Fruit fly (Drosophila melanogaster) Kc167 (cell line): ENCODE data around the gene CG43675.

ENCODE experiments used
- Myc ChIP-seq: fragments of >200 bp; optimal IDR thresholded peaks from 2 replicates; lab custom pipeline; 2017; ENCODE audit warnings: missing external identifiers
- Sin3A ChIP-seq: fragments of >200 bp; optimal IDR thresholded peaks from 2 replicates; lab custom pipeline; 2018; ENCODE audit warnings: missing external identifiers
- h ChIP-seq: fragments of >200 bp; optimal IDR thresholded peaks from 3 replicates; lab custom pipeline; 2018; ENCODE audit warnings: missing external identifiers
- insv ChIP-seq: fragments of >200 bp; optimal IDR thresholded peaks from 3 replicates; lab custom pipeline; 2018; ENCODE audit warnings: missing external identifiers
- psq ChIP-seq: fragments of >200 bp; optimal IDR thresholded peaks from 2 replicates; lab custom pipeline; 2017; ENCODE audit warnings: missing external identifiers
- ttk ChIP-seq: sonication (Bioruptor generic); optimal IDR thresholded peaks from 2 replicates; lab custom pipeline; 2017; ENCODE audit warnings: missing external identifiers

CG43675 gene

dm6 chr3R:9363066-9363719 is 7.9 kb downstream of the CG43675 start, which contains the start of gene CG18473:
TSS of gene CG18473 (plus strand) at chr3R:9363305.
- TF ChIP-seq Myc (no peak), ttk (lab: Kevin White, UChicago) (no peak), Sin3A (lab: Kevin White, UChicago) (no peak), h (no peak), psq (lab: Kevin White, UChicago) (no peak), insv (lab: Kevin White, UChicago) (no peak)

dm6 chr3R:9365121-9365520 is 9.8 kb downstream of the CG43675 start, which contains the start of gene Srr:
TSS of gene Srr (plus strand) at chr3R:9365398.
- TF ChIP-seq insv (lab: Kevin White, UChicago) (no peak), h (no peak), psq (lab: Kevin White, UChicago) (no peak), Sin3A (lab: Kevin White, UChicago) (no peak), ttk (lab: Kevin White, UChicago) (no peak), Myc (no peak)

- TF ChIP-seq psq (lab: Kevin White, UChicago) (no peak), ttk (lab: Kevin White, UChicago) (no peak), h (no peak), insv (lab: Kevin White, UChicago) (no peak), Sin3A (lab: Kevin White, UChicago) (no peak)
These were observed 10.7 kb downstream of the CG43675 start for dm6 chr3R:9365893-9366500.

- no peak for TF ChIP-seq h
- TF ChIP-seq insv (lab: Kevin White, UChicago) = no peak
- no peak for TF ChIP-seq Sin3A (lab: Kevin White, UChicago)
- no peak for TF ChIP-seq Myc
- TF ChIP-seq ttk (lab: Kevin White, UChicago) = no peak
- TF ChIP-seq psq (lab: Kevin White, UChicago) = no peak
These were observed 15.1 kb downstream of the CG43675 start for dm6 chr3R:9370413-9370812.

dm6 chr3R:9376789-9377188 is 21.5 kb downstream of the CG43675 start:
- TF ChIP-seq ttk (lab: Kevin White, UChicago) (no peak), psq (lab: Kevin White, UChicago) (no peak), Sin3A (lab: Kevin White, UChicago) (no peak), insv (lab: Kevin White, UChicago) (no peak), Myc (no peak), h (no peak)

dm6 chr3R:9378644-9379411 is 23.5 kb downstream of the CG43675 start:
- TF ChIP-seq Myc (no peak), h (no peak), Sin3A (lab: Kevin White, UChicago) (no peak), ttk (lab: Kevin White, UChicago) (no peak), psq (lab: Kevin White, UChicago) (no peak), insv (lab: Kevin White, UChicago) (no peak)

- TF ChIP-seq h (no peak), psq (lab: Kevin White, UChicago) (no peak), Sin3A (lab: Kevin White, UChicago) (no peak), insv (lab: Kevin White, UChicago) (no peak), Myc (no peak), ttk (lab: Kevin White, UChicago) (no peak)
These were observed 25.7 kb downstream of the CG43675 start for dm6 chr3R:9380970-9381369.

DNA sequence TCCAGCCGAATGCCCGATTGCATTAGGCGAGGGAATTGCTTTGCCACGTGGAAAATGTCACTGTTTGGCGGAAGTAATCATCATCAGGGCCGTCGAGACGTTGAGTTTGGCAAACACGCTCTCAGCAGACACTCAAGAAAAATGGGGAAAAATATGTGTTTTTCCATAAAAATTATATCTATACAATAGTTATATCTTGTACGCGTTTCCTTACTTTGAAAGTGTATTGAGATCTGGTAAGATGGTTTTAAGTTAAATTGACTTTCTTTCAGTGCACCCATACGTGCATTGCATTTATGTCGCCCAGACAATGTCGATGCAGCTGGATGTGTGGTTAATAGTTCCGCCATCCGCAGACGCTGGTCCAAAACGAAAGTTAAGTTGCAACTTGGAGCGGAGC is 30.7 kb downstream of the CG43675 start:
- no peak for TF ChIP-seq Sin3A (lab: Kevin White, UChicago)
- no peak for TF ChIP-seq h
- TF ChIP-seq insv (lab: Kevin White, UChicago) = no peak
- no peak for TF ChIP-seq ttk (lab: Kevin White, UChicago)
- TF ChIP-seq psq (lab: Kevin White, UChicago) = no peak
- no peak for TF ChIP-seq Myc

DNA sequence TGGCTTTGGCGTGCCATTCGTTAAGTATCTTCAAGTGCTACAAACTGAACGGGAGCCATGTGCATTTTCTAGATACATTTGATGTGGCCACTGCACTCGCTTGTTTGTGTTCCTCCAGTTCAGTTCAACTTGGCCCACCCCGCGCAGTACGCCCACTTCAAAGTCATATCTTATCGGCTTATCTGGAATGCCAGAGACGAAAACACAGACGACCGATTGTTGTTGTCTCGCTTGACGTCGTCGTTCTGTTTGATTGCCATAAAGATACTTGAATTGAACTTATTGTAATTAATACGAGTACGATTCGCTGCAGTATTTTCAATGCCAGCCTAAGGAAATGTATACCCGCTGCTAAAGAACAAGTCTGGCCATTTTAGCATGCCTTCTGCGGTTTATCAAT is 32.3 kb downstream of the CG43675 start:
- TF ChIP-seq psq (lab: Kevin White, UChicago) = no peak
- no peak for TF ChIP-seq Myc
- no peak for TF ChIP-seq ttk (lab: Kevin White, UChicago)
- TF ChIP-seq h = no peak
- TF ChIP-seq Sin3A (lab: Kevin White, UChicago) = no peak
- no peak for TF ChIP-seq insv (lab: Kevin White, UChicago)

- TF ChIP-seq insv (lab: Kevin White, UChicago) = no peak
- no peak for TF ChIP-seq psq (lab: Kevin White, UChicago)
- TF ChIP-seq ttk (lab: Kevin White, UChicago) = no peak
- TF ChIP-seq h = no peak
- TF ChIP-seq Sin3A (lab: Kevin White, UChicago) = no peak
- TF ChIP-seq Myc = no peak
These were observed 33.0 kb downstream of the CG43675 start for dm6 chr3R:9388321-9388720.

- TF ChIP-seq ttk (lab: Kevin White, UChicago) (no peak), insv (lab: Kevin White, UChicago) (no peak), Sin3A (lab: Kevin White, UChicago) (no peak), psq (lab: Kevin White, UChicago) (no peak), h (no peak), Myc (no peak)
These were observed 33.7 kb downstream of the CG43675 start for dm6 chr3R:9388972-9389371.

dm6 chr3R:9390201-9390600 is 34.9 kb downstream of the CG43675 start:
- TF ChIP-seq ttk (lab: Kevin White, UChicago) (no peak), h (no peak), insv (lab: Kevin White, UChicago) (no peak), Myc (no peak), psq (lab: Kevin White, UChicago) (no peak), Sin3A (lab: Kevin White, UChicago) (no peak)
